Fruit fly (Drosophila melanogaster) S2 (cell line): ENCODE measurements around the gene pum.

Experiments
- CG8478 ChIP-seq: fragments of >200 bp; optimal IDR thresholded peaks from 2 replicates; lab custom pipeline; 2018
- CTCF ChIP-seq, 2 experiments: fragments of >200 bp; optimal IDR thresholded peaks; 2 replicates each; lab custom pipeline; 2018

- TF ChIP-seq CG8478 (lab: Kevin White, UChicago) (no peak), CTCF (optimal IDR thresholded peaks at IDR 0.05; lab: Kevin White, UChicago) (no peak)
Measured at dm6 chr3R:9062756-9063155, 174.7 kb downstream of the pum start.
